Worm (Caenorhabditis elegans) whole organism, late embryonic: ENCODE measurements around the gene Y79H2A.3.

Source experiments
- ceh-19 ChIP-seq: fragments of 200-800 bp; sonication (Bioruptor generic); optimal IDR thresholded peaks from 2 replicates; lab custom pipeline; 2018; ENCODE audit warnings: mild to moderate bottlenecking, missing genetic modification characterization, missing compliant biosample characterization
- ceh-30 ChIP-seq: fragments of 150-350 bp; optimal IDR thresholded peaks from 2 replicates; lab custom pipeline; 2014; ENCODE audit warnings: missing biosample characterization, missing genetic modification characterization
- ets-4 ChIP-seq: sonication (generic microtip); optimal IDR thresholded peaks from 2 replicates; lab custom pipeline; 2016; ENCODE audit warnings: missing genetic modification characterization, missing compliant biosample characterization
- nhr-11 ChIP-seq: fragments of 150-350 bp; optimal IDR thresholded peaks from 2 replicates; lab custom pipeline; 2014; ENCODE audit warnings: missing biosample characterization, missing genetic modification characterization
- rnt-1 ChIP-seq: sonication (generic microtip); optimal IDR thresholded peaks from 2 replicates; lab custom pipeline; 2016; ENCODE audit warnings: missing genetic modification characterization, missing compliant biosample characterization

- TF ChIP-seq ets-4 (tag; lab: Kevin White, UChicago) (no peak), nhr-11 (no peak), ceh-19 (GFP tag; lab: Kevin White, UChicago) (no peak), ceh-30 (tag; lab: Kevin White, UChicago) (no peak), rnt-1 (tag; lab: Kevin White, UChicago) (no peak)
Observed at ce11 chrIII:12013718-12014117, 38.4 kb downstream of the Y79H2A.3 start.
